Worm (Caenorhabditis elegans) whole organism, young adult: Measurements from ENCODE around the gene ZC132.9.

Experiments used
- aptf-2 ChIP-seq: fragments of 200-800 bp; sonication (Bioruptor generic); conservative IDR thresholded peaks from 2 replicates; pipeline ENCODE4 v1.3.6; 2022; ENCODE audit warnings: missing genetic modification reagents, missing genetic modification characterization, missing compliant biosample characterization
- efl-1 ChIP-seq: fragments of 150-350 bp; optimal IDR thresholded peaks from 2 replicates; lab custom pipeline; 2014; ENCODE audit warnings: missing biosample characterization, missing genetic modification reagents, missing genetic modification characterization
- madf-10 ChIP-seq: sonication (generic microtip); optimal IDR thresholded peaks from 2 replicates; lab custom pipeline; 2016; ENCODE audit warnings: mild to moderate bottlenecking, missing genetic modification characterization, missing compliant biosample characterization
- nfyb-1 ChIP-seq: fragments of 200-800 bp; sonication (Bioruptor generic); IDR thresholded peaks from 2 replicates; pipeline ENCODE4 v1.3.6; 2022; ENCODE audit warnings: missing genetic modification reagents, missing genetic modification characterization, missing compliant biosample characterization
- sdz-38 ChIP-seq: sonication (generic microtip); optimal IDR thresholded peaks from 2 replicates; lab custom pipeline; 2016; ENCODE audit warnings: missing genotype, missing genetic modification characterization, missing compliant biosample characterization

DNA sequence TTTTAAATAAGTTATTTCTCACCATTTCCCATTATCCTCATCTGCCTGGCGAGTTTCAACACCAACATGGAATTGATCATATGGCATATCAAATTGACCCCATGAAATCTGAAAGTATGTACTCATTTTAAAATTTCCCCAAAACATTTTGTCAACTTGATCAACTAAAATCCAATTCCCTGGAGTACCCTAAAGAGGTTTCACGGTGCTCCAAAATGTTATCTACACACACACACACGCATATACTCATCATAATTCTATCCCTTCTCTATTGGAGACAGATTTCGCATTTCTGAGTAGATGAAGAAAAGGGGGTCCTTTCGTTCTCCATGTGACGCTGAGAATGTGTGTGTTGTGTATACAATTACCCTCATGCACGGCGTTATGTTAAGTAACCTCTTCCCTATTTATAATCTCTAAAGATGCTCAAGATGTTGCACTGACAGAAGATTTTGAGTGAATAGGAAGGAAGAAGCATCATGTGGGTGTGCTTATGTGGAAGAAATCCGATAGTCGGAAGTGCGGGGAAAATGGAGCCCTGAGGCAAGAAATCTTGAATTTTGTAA lies 36.4 kb upstream of the ZC132.9 start:
- no peak for TF ChIP-seq efl-1 (GFP tag; lab: Kevin White, UChicago)
- no peak for TF ChIP-seq aptf-2 (GFP tag; lab: Robert Waterston, UW)
- TF ChIP-seq nfyb-1 (GFP tag; lab: Robert Waterston, UW), result no peak
- TF ChIP-seq sdz-38, result no peak
- TF ChIP-seq madf-10 (tag; lab: Kevin White, UChicago), result no peak
